Worm (Caenorhabditis elegans) whole organism, L3 larva: ENCODE measurements around the gene D1005.5.

Source experiments
- R02D3.7 ChIP-seq: fragments of 150-350 bp; optimal IDR thresholded peaks from 2 replicates; lab custom pipeline; 2014; ENCODE audit warnings: missing biosample characterization, missing genetic modification characterization
- aly-2 ChIP-seq: fragments of 150-350 bp; optimal IDR thresholded peaks from 2 replicates; lab custom pipeline; 2014; ENCODE audit warnings: missing biosample characterization, missing genetic modification characterization
- ceh-28 ChIP-seq: fragments of 150-350 bp; optimal IDR thresholded peaks from 2 replicates; lab custom pipeline; 2014; ENCODE audit warnings: missing biosample characterization, missing genetic modification reagents, missing genetic modification characterization
- elt-1 ChIP-seq: fragments of 150-350 bp; optimal IDR thresholded peaks from 2 replicates; lab custom pipeline; 2014; ENCODE audit warnings: missing biosample characterization, missing genetic modification characterization
- elt-2 ChIP-seq: sonication (generic microtip); optimal IDR thresholded peaks from 2 replicates; lab custom pipeline; 2016; ENCODE audit warnings: missing genetic modification reagents, mild to moderate bottlenecking, missing genetic modification characterization, missing compliant biosample characterization
- jun-1 ChIP-seq: fragments of 150-350 bp; optimal IDR thresholded peaks from 2 replicates; lab custom pipeline; 2014; ENCODE audit warnings: missing biosample characterization, missing genetic modification reagents, missing genetic modification characterization
- nhr-11 ChIP-seq: fragments of 150-350 bp; optimal IDR thresholded peaks from 2 replicates; lab custom pipeline; 2014; ENCODE audit warnings: missing biosample characterization, missing genetic modification characterization
- nhr-12 ChIP-seq: fragments of 150-350 bp; optimal IDR thresholded peaks from 2 replicates; lab custom pipeline; 2014; ENCODE audit warnings: missing biosample characterization, missing genetic modification characterization
- nhr-25 ChIP-seq: sonication (generic microtip); optimal IDR thresholded peaks from 2 replicates; lab custom pipeline; 2017; ENCODE audit warnings: missing biosample characterization, missing genetic modification characterization
- nhr-77 ChIP-seq: fragments of 150-350 bp; optimal IDR thresholded peaks from 2 replicates; lab custom pipeline; 2014; ENCODE audit warnings: missing biosample characterization, missing genetic modification characterization
- unc-39 ChIP-seq: sonication (generic microtip); optimal IDR thresholded peaks from 4 replicates; lab custom pipeline; 2017; ENCODE audit warnings: missing biosample characterization, missing genetic modification characterization
- zag-1 ChIP-seq: fragments of 150-350 bp; optimal IDR thresholded peaks from 2 replicates; lab custom pipeline; 2014; ENCODE audit warnings: missing biosample characterization, missing genetic modification characterization
- ztf-11 ChIP-seq: fragments of 150-350 bp; optimal IDR thresholded peaks from 2 replicates; lab custom pipeline; 2014; ENCODE audit warnings: missing biosample characterization, missing genetic modification characterization
- ztf-4 ChIP-seq: fragments of 150-350 bp; optimal IDR thresholded peaks from 2 replicates; lab custom pipeline; 2014; ENCODE audit warnings: missing biosample characterization, missing genetic modification characterization

The D1005.5 gene

ce11 chrX:1424509-1424908 is 48.3 kb downstream of the D1005.5 start, which contains the start of gene F19G12.3:
Gene F19G12.3 (plus strand): TSS chrX:1424809.
- TF ChIP-seq aly-2 (tag; lab: Kevin White, UChicago): no peak
- TF ChIP-seq elt-1 (tag; lab: Kevin White, UChicago): no peak
- TF ChIP-seq nhr-25 (tag; lab: Kevin White, UChicago): no peak
- no peak for TF ChIP-seq ztf-4
- TF ChIP-seq R02D3.7 (tag; lab: Kevin White, UChicago): no peak
- TF ChIP-seq jun-1 (tag; lab: Kevin White, UChicago): no peak
- TF ChIP-seq unc-39 (tag; lab: Kevin White, UChicago): no peak
- no peak for TF ChIP-seq zag-1 (tag; lab: Kevin White, UChicago)
- no peak for TF ChIP-seq ztf-11 (tag; lab: Kevin White, UChicago)
- no peak for TF ChIP-seq nhr-12 (tag; lab: Kevin White, UChicago)
- no peak for TF ChIP-seq nhr-11
- TF ChIP-seq ceh-28 (tag; lab: Kevin White, UChicago): no peak
- TF ChIP-seq nhr-77 (tag; lab: Kevin White, UChicago): no peak

- peak; percentile 48 for TF ChIP-seq elt-2 (tag; lab: Kevin White, UChicago)
Observed at ce11 chrX:1422221-1422620, 50.6 kb downstream of the D1005.5 start.
